Worm (Caenorhabditis elegans): Measurements from ENCODE around the gene T28A11.3.

T28A11.3 gene

ce11 chrV:3289267-3289666, 14.1 kb downstream of the T28A11.3 start, which contains the start of gene F35F10.6:
TSS of gene F35F10.6 (minus strand) at chrV:3289367.
- TF ChIP-seq klf-2 (GFP tag; conservative IDR thresholded peaks at IDR 0.05): no peak

- TF ChIP-seq ztf-23 (GFP tag; IDR thresholded peaks at IDR 0.05): no peak
- no peak for TF ChIP-seq ztf-29 (GFP tag; IDR thresholded peaks at IDR 0.05)
- TF ChIP-seq tab-1 (GFP tag; IDR thresholded peaks at IDR 0.05): no peak
- no peak for TF ChIP-seq T22C8.4 (GFP tag; IDR thresholded peaks at IDR 0.05)
- TF ChIP-seq flt-1 (GFP tag; IDR thresholded peaks at IDR 0.05): no peak
- no peak for TF ChIP-seq med-1 (GFP tag; optimal IDR thresholded peaks at IDR 0.05; ENCODE audit: insufficient read depth)
- TF ChIP-seq ref-1 (GFP tag; conservative IDR thresholded peaks at IDR 0.05): no peak
- no peak for TF ChIP-seq cog-1 (tag; optimal IDR thresholded peaks at IDR 0.05)
- TF ChIP-seq klf-2 (GFP tag; conservative IDR thresholded peaks at IDR 0.05): no peak
These were observed 20.2 kb downstream of the T28A11.3 start for ce11 chrV:3295368-3295767.

- TF ChIP-seq T22C8.4 (GFP tag; IDR thresholded peaks at IDR 0.05): no peak
- TF ChIP-seq cog-1 (tag; optimal IDR thresholded peaks at IDR 0.05): no peak
- TF ChIP-seq ref-1 (GFP tag; conservative IDR thresholded peaks at IDR 0.05): no peak
- no peak for TF ChIP-seq med-1 (GFP tag; optimal IDR thresholded peaks at IDR 0.05; ENCODE audit: insufficient read depth)
- no peak for TF ChIP-seq ztf-29 (GFP tag; IDR thresholded peaks at IDR 0.05)
- no peak for TF ChIP-seq ztf-23 (GFP tag; IDR thresholded peaks at IDR 0.05)
- no peak for TF ChIP-seq tab-1 (GFP tag; IDR thresholded peaks at IDR 0.05)
- TF ChIP-seq flt-1 (GFP tag; IDR thresholded peaks at IDR 0.05): no peak
- no peak for TF ChIP-seq klf-2 (GFP tag; conservative IDR thresholded peaks at IDR 0.05)
These were observed 22.6 kb downstream of the T28A11.3 start, which contains the start of gene srx-122 for ce11 chrV:3297764-3298163. TSS of gene srx-122 (minus strand) at chrV:3297864.

- no peak for TF ChIP-seq tab-1 (GFP tag; IDR thresholded peaks at IDR 0.05)
- no peak for TF ChIP-seq ztf-23 (GFP tag; IDR thresholded peaks at IDR 0.05)
- TF ChIP-seq med-1 (GFP tag; optimal IDR thresholded peaks at IDR 0.05; ENCODE audit: insufficient read depth): no peak
- TF ChIP-seq T22C8.4 (GFP tag; IDR thresholded peaks at IDR 0.05): no peak
- TF ChIP-seq ref-1 (GFP tag; conservative IDR thresholded peaks at IDR 0.05): no peak
- no peak for TF ChIP-seq ztf-29 (GFP tag; IDR thresholded peaks at IDR 0.05)
- no peak for TF ChIP-seq flt-1 (GFP tag; IDR thresholded peaks at IDR 0.05)
- TF ChIP-seq klf-2 (GFP tag; conservative IDR thresholded peaks at IDR 0.05): no peak
- no peak for TF ChIP-seq cog-1 (tag; optimal IDR thresholded peaks at IDR 0.05)
These were observed 24.3 kb downstream of the T28A11.3 start for ce11 chrV:3299437-3299836.

DNA sequence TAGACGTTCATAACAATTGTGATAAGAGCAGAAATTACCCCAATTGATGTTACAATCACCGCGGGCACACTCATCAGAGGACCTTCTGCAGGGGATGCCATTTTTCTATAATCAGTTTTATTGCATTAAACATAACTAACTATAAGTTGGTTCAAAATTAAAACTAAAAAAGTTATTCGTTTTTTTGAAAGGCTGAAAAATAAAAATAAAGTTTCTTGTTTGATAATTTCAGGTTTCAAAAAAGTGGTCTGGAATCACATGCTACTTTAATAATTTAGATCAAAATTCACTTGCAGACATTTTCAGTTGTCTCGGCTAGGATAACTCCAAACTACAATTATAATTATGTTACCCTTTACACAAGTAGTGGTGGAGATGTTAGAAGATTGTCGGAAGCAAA, 26.8 kb downstream of the T28A11.3 start, which contains the start of gene srbc-1:
srbc-1 (minus strand) TSS at position 101 of the 400 bp plus-strand sequence.
- no peak for TF ChIP-seq ztf-23 (GFP tag; IDR thresholded peaks at IDR 0.05)
- no peak for TF ChIP-seq tab-1 (GFP tag; IDR thresholded peaks at IDR 0.05)
- no peak for TF ChIP-seq med-1 (GFP tag; optimal IDR thresholded peaks at IDR 0.05; ENCODE audit: insufficient read depth)
- no peak for TF ChIP-seq klf-2 (GFP tag; conservative IDR thresholded peaks at IDR 0.05)
- no peak for TF ChIP-seq ref-1 (GFP tag; conservative IDR thresholded peaks at IDR 0.05)
- TF ChIP-seq ztf-29 (GFP tag; IDR thresholded peaks at IDR 0.05): no peak
- no peak for TF ChIP-seq cog-1 (tag; optimal IDR thresholded peaks at IDR 0.05)
- TF ChIP-seq T22C8.4 (GFP tag; IDR thresholded peaks at IDR 0.05): no peak
- no peak for TF ChIP-seq flt-1 (GFP tag; IDR thresholded peaks at IDR 0.05)

ce11 chrV:3308169-3308568, 33.0 kb downstream of the T28A11.3 start, which contains the start of gene srbc-3:
TSS of gene srbc-3 (plus strand) at chrV:3308469.
- TF ChIP-seq med-1 (GFP tag; optimal IDR thresholded peaks at IDR 0.05; ENCODE audit: insufficient read depth) (no peak), T22C8.4 (GFP tag; IDR thresholded peaks at IDR 0.05) (no peak), cog-1 (tag; optimal IDR thresholded peaks at IDR 0.05) (no peak), tab-1 (GFP tag; IDR thresholded peaks at IDR 0.05) (no peak), flt-1 (GFP tag; IDR thresholded peaks at IDR 0.05) (no peak), ztf-23 (GFP tag; IDR thresholded peaks at IDR 0.05) (no peak), ref-1 (GFP tag; conservative IDR thresholded peaks at IDR 0.05) (no peak), klf-2 (GFP tag; conservative IDR thresholded peaks at IDR 0.05) (no peak), ztf-29 (GFP tag; IDR thresholded peaks at IDR 0.05) (no peak)

DNA sequence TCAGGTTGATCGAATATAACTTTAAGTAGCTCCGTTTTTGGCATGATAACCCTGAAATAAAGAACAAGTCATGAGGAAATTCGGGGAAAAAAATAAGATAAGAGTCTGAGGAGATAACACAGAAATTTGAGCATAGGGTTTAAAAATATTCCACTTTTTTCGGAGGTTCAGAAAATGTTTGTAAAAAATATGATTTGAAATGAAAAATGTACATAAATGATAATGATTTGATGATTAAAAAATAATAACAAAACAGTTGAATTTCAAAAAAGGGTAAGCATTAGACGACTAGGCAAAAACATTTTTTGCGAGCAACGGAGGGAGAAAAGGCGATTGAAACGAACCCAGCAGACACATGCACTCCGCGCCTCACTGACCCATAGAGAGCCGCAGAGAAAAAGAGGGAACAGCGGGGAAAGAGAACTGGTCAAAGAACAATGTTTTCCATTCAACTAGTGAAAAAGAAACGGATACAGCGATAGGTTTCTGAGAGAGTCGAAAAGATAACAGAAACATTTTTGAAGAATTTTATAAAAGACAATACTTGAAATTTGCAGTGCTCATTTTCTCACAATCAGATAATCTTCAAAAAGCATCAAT, 37.0 kb downstream of the T28A11.3 start, which contains the start of gene arrd-18:
arrd-18 (minus strand) TSS at position 51 of the 600 bp plus-strand sequence.
- no peak for TF ChIP-seq tab-1 (GFP tag; IDR thresholded peaks at IDR 0.05)
- no peak for TF ChIP-seq flt-1 (GFP tag; IDR thresholded peaks at IDR 0.05)
- no peak for TF ChIP-seq cog-1 (tag; optimal IDR thresholded peaks at IDR 0.05)
- no peak for TF ChIP-seq klf-2 (GFP tag; conservative IDR thresholded peaks at IDR 0.05)
- TF ChIP-seq ref-1 (GFP tag; conservative IDR thresholded peaks at IDR 0.05): no peak
- TF ChIP-seq T22C8.4 (GFP tag; IDR thresholded peaks at IDR 0.05): no peak
- no peak for TF ChIP-seq med-1 (GFP tag; optimal IDR thresholded peaks at IDR 0.05; ENCODE audit: insufficient read depth)
- no peak for TF ChIP-seq ztf-29 (GFP tag; IDR thresholded peaks at IDR 0.05)
- no peak for TF ChIP-seq ztf-23 (GFP tag; IDR thresholded peaks at IDR 0.05)

DNA sequence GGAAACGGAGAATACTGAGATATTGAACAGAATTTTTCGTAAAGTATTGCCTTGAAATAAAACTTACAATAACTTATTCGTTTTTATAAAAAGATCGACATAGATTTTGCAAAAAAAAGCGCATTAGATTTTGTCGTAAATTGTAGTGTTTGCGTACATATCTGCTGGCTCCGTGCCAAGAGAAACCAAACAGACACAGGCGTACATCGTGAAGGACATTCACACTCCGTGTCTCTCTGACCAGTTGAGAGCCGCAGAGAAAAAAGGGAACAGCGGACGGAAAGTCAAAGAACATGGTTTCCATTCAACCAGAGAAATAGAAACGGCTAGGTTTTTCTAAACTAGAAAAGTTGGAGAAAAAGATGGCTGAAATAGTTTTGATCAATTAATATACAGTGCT, 40.2 kb downstream of the T28A11.3 start, which contains the start of gene arrd-19:
arrd-19 (minus strand) TSS at position 209 of the 400 bp plus-strand sequence.
- TF ChIP-seq tab-1 (GFP tag; IDR thresholded peaks at IDR 0.05) (no peak), ref-1 (GFP tag; conservative IDR thresholded peaks at IDR 0.05) (no peak), flt-1 (GFP tag; IDR thresholded peaks at IDR 0.05) (no peak), ztf-23 (GFP tag; IDR thresholded peaks at IDR 0.05) (no peak), klf-2 (GFP tag; conservative IDR thresholded peaks at IDR 0.05) (no peak), cog-1 (tag; optimal IDR thresholded peaks at IDR 0.05) (no peak), med-1 (GFP tag; optimal IDR thresholded peaks at IDR 0.05; ENCODE audit: insufficient read depth) (no peak), T22C8.4 (GFP tag; IDR thresholded peaks at IDR 0.05) (no peak), ztf-29 (GFP tag; IDR thresholded peaks at IDR 0.05) (no peak)

DNA sequence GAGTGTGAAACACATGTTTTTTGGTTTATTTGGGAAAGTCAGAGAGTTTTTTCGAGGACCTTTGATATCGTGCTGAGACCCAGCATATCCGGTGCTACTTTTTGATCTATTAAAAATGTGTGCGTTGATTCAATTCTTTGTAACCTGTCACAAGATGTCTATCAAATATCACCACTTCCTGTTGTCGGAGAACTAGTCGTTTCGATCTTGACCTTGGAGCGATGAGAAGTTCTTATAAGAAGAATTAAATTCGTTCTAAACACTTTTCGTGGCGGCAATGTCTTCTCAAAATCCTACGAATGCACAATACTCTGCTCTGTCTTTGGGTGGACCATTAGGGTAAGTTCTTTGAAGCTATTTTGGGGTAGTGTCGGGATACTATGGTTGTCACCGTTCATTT, 41.0 kb downstream of the T28A11.3 start, which contains the start of gene F35F10.1:
F35F10.1 (plus strand) TSS at position 200 of the 400 bp plus-strand sequence.
- TF ChIP-seq flt-1 (GFP tag; IDR thresholded peaks at IDR 0.05): no peak

DNA sequence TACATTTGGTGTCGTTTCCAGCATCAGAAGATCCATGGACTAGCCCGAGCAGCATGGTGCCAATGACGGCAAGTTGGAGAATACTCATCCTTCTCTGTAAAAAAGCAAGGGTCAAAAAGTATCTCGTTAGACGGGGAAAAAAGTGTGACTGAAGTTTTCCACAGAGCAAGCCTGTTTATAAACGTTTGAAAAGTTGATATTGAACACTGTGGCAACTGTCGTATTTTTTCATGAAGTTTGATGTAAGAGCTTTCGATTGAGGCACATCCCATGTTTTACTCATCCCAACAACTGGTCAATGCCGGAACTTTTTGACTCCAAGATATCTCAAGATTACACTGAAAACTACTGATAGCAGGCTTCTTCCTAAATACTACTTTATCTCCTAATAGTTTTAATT, 43.8 kb downstream of the T28A11.3 start, which contains the start of gene F35F10.13:
F35F10.13 (minus strand) TSS at position 101 of the 400 bp plus-strand sequence.
- TF ChIP-seq klf-2 (GFP tag; conservative IDR thresholded peaks at IDR 0.05) (no peak), ref-1 (GFP tag; conservative IDR thresholded peaks at IDR 0.05) (no peak), flt-1 (GFP tag; IDR thresholded peaks at IDR 0.05) (no peak), tab-1 (GFP tag; IDR thresholded peaks at IDR 0.05) (no peak), ztf-29 (GFP tag; IDR thresholded peaks at IDR 0.05) (no peak)

Measured in whole organism, midembryonic.